Worm (Caenorhabditis elegans): ENCODE results near the gene dpy-27.
A peak's percentile ranks its signal among the peaks of the same experiment; 100 is the strongest.

The dpy-27 gene

DNA sequence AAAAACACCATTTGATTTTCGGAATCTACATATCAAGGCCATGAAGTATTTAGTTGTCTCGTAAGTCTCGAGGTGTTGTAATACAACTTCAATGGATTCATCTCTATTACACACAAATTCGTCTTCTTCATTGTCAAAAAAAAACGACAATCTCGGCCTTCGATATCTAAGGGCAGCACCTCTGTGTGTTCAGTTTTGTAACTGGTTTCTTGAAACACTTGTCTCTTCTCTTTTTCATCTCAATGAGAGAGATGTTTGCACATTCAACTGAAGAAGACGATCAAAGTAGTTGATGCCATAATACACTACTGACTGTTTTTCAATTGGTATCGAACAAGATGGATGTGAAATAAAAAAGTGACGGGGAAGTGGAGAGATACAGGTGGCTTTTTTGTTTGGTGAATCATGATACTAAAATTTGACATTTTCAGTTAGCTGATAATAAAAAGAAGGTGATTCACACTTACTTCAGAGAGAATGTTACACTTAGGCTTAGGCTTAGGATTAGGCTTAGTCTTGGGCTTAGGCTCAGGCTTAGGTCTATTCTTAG lies 8.0 kb downstream of the dpy-27 start:
- no peak for TF ChIP-seq lsy-2 (tag; optimal IDR thresholded peaks at IDR 0.05)
- TF ChIP-seq zag-1 (tag; optimal IDR thresholded peaks at IDR 0.05), result no peak
- no peak for TF ChIP-seq ztf-11 (tag; optimal IDR thresholded peaks at IDR 0.05)
- TF ChIP-seq ceh-82 (tag; optimal IDR thresholded peaks at IDR 0.05), result no peak
- no peak for TF ChIP-seq mab-5 (tag; optimal IDR thresholded peaks at IDR 0.05)
- no peak for TF ChIP-seq ztf-1 (GFP tag; conservative IDR thresholded peaks at IDR 0.05)
- TF ChIP-seq ceh-16 (tag; optimal IDR thresholded peaks at IDR 0.05), result peak; percentile 26
- TF ChIP-seq nhr-12 (tag; optimal IDR thresholded peaks at IDR 0.05), result no peak
- TF ChIP-seq dmd-4 (tag; optimal IDR thresholded peaks at IDR 0.05), result no peak
- peak; percentile 47 for TF ChIP-seq sma-3 (GFP tag; optimal IDR thresholded peaks at IDR 0.05)
- no peak for TF ChIP-seq unc-39 (tag; optimal IDR thresholded peaks at IDR 0.05)
- no peak for TF ChIP-seq ztf-4 (tag; optimal IDR thresholded peaks at IDR 0.05)
- peak; percentile 31 for TF ChIP-seq nhr-129 (tag; optimal IDR thresholded peaks at IDR 0.05)
- no peak for TF ChIP-seq Y55F3AM.14 (GFP tag; optimal IDR thresholded peaks at IDR 0.05)
- TF ChIP-seq nhr-237 (tag; optimal IDR thresholded peaks at IDR 0.05), result no peak
- TF ChIP-seq nhr-10 (tag; optimal IDR thresholded peaks at IDR 0.05), result no peak
- no peak for TF ChIP-seq mdl-1 (tag; optimal IDR thresholded peaks at IDR 0.05)
- TF ChIP-seq aly-2 (tag; optimal IDR thresholded peaks at IDR 0.05), result no peak
- TF ChIP-seq fos-1 (tag; optimal IDR thresholded peaks at IDR 0.05), result peak; percentile 34
- no peak for TF ChIP-seq blmp-1 (tag; optimal IDR thresholded peaks at IDR 0.05; ENCODE audit: insufficient read depth)
- peak; percentile 87 for TF ChIP-seq nhr-25 (tag; optimal IDR thresholded peaks at IDR 0.05)
- TF ChIP-seq elt-3 (tag; optimal IDR thresholded peaks at IDR 0.05), result no peak
- TF ChIP-seq ama-1 (optimal IDR thresholded peaks at IDR 0.05), result no peak
- peak; percentile 22 for TF ChIP-seq sma-9 (GFP tag; optimal IDR thresholded peaks at IDR 0.05)
- no peak for TF ChIP-seq sma-9 (tag; optimal IDR thresholded peaks at IDR 0.05)
- TF ChIP-seq nhr-23 (tag; optimal IDR thresholded peaks at IDR 0.05), result no peak
- TF ChIP-seq R02D3.7 (tag; optimal IDR thresholded peaks at IDR 0.05), result no peak
- no peak for TF ChIP-seq ZK546.5 (tag; optimal IDR thresholded peaks at IDR 0.05)
- no peak for TF ChIP-seq lin-13 (GFP tag; optimal IDR thresholded peaks at IDR 0.05)
- no peak for TF ChIP-seq alr-1 (tag; optimal IDR thresholded peaks at IDR 0.05)
- TF ChIP-seq F13H6.1 (tag; optimal IDR thresholded peaks at IDR 0.05), result peak; percentile 23
- no peak for TF ChIP-seq skn-1 (tag; optimal IDR thresholded peaks at IDR 0.05)
- TF ChIP-seq nhr-77 (tag; optimal IDR thresholded peaks at IDR 0.05), result no peak
- TF ChIP-seq C34F6.9 (tag; optimal IDR thresholded peaks at IDR 0.05), result no peak
- TF ChIP-seq crh-2 (tag; optimal IDR thresholded peaks at IDR 0.05), result peak; percentile 18
- TF ChIP-seq egl-27 (tag; optimal IDR thresholded peaks at IDR 0.05), result no peak
- TF ChIP-seq mbf-1 (tag; optimal IDR thresholded peaks at IDR 0.05), result no peak
- no peak for TF ChIP-seq gmeb-1 (tag; optimal IDR thresholded peaks at IDR 0.05)

DNA sequence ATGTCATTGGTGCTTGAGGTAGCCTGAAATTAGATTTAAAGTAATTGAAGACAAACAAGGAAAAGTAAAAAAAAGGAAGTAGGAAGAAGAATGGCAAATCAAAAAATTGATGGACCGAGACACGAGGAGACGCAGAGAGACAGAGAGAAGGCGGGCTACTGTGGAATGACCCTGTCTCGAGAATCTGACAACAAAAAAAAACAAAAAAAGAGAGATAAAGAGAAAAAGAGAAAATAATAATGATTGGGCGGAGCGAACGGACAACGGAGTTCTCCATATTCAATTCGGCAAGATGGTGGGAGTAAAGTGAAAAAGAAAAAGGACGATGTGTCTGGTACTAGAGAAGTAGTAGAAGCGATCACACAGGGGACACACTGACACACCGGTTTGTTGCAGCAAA lies 10.5 kb downstream of the dpy-27 start, which contains the start of gene toh-1:
TSS of gene toh-1 (minus strand) at position 23 of the 400 bp plus-strand sequence.
- TF ChIP-seq nhr-25 (tag; optimal IDR thresholded peaks at IDR 0.05) (peak; percentile 70), sma-3 (GFP tag; optimal IDR thresholded peaks at IDR 0.05) (peak; percentile 11), lin-39 (tag; optimal IDR thresholded peaks at IDR 0.05) (no peak), ztf-11 (tag; optimal IDR thresholded peaks at IDR 0.05) (no peak), crh-2 (tag; optimal IDR thresholded peaks at IDR 0.05) (peak; percentile 19), elt-3 (tag; optimal IDR thresholded peaks at IDR 0.05) (no peak), R02D3.7 (tag; optimal IDR thresholded peaks at IDR 0.05) (no peak), egl-27 (tag; optimal IDR thresholded peaks at IDR 0.05) (no peak), blmp-1 (tag; optimal IDR thresholded peaks at IDR 0.05; ENCODE audit: insufficient read depth) (peak; percentile 34), peb-1 (tag; optimal IDR thresholded peaks at IDR 0.05) (no peak), ama-1 (optimal IDR thresholded peaks at IDR 0.05) (no peak), skn-1 (tag; optimal IDR thresholded peaks at IDR 0.05) (no peak)

DNA sequence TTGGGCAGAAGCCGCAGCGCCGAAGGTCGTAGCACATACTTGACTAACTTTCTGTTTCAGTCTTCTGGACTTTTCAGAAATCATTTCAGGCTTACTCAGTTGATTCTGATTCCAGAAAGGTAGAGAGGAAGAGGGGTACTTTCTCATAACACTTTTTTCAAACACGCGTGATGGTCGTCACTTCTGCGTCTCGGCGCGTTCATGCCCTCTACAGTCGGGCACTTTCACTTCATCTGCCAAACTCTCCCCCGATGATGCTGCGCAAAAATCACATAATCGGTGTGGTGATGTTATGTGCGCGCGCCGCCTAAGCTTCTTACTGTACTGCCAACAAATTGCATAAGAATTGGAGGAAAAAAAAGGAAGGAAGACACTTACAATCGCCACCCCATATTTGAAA lies 11.9 kb downstream of the dpy-27 start:
- no peak for TF ChIP-seq alr-1 (tag; optimal IDR thresholded peaks at IDR 0.05)
- TF ChIP-seq nhr-129 (tag; optimal IDR thresholded peaks at IDR 0.05), result peak; percentile 16
- TF ChIP-seq Y55F3AM.14 (GFP tag; optimal IDR thresholded peaks at IDR 0.05), result peak; percentile 33
- TF ChIP-seq blmp-1 (tag; optimal IDR thresholded peaks at IDR 0.05; ENCODE audit: insufficient read depth), result peak; percentile 50
